Fruit fly (Drosophila melanogaster): ENCODE results near the gene CG42340.

The CG42340 gene

DNA sequence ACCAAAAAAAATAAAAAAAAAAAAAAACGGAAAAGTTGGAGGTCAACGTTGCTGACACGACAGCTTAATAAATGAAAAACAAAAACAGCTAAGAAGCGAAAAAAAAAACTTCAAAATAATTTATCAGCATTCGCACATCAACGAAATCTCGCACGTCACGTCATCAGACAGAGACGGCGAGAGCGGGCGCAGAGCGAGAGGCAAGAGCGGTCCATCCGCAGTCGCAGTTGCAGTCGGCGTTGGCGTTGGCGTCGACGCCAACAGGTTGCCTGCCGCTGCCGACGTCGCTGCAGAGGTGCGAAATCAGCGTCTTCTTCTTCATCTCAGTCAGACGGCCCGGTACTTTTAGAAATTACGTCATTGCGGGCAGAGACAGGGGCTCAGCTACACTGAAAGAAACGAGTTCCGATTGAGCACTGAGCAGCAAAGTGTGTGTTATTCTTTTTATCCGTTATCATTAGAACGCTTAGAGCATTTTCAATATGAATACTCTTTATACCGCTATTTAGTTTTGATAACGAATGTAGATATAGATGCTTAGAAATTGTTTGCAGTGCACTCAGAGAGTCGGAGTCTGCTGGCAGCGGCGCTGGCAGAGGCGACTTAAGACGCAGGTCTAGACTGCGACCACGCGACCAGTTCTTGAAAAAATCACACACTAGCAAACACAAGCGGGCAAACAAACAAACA, 25.4 kb upstream of the CG42340 start:
- peak; percentile 96 for TF ChIP-seq CG32006 (GFP tag; optimal IDR thresholded peaks at IDR 0.05)
- TF ChIP-seq fd85E (GFP tag; optimal IDR thresholded peaks at IDR 0.05) = peak; percentile 86
- TF ChIP-seq pdm3 (GFP tag; optimal IDR thresholded peaks at IDR 0.05) = peak; percentile 96
- TF ChIP-seq spab (GFP tag; optimal IDR thresholded peaks at IDR 0.05) = peak; percentile 92
- peak; percentile 93 for TF ChIP-seq CG4318 (GFP tag; optimal IDR thresholded peaks at IDR 0.05)
- TF ChIP-seq Eip75B (GFP tag; optimal IDR thresholded peaks at IDR 0.05) = peak; percentile 97
- TF ChIP-seq fkh (GFP tag; optimal IDR thresholded peaks at IDR 0.05) = peak; percentile 78
- peak; percentile 89 for TF ChIP-seq Ets21C (GFP tag; optimal IDR thresholded peaks at IDR 0.05)
- TF ChIP-seq dac (GFP tag; optimal IDR thresholded peaks at IDR 0.05) = peak; percentile 92
- TF ChIP-seq CG11902 (GFP tag; optimal IDR thresholded peaks at IDR 0.05) = peak; percentile 95
- TF ChIP-seq CG9139 (GFP tag; optimal IDR thresholded peaks at IDR 0.05) = peak; percentile 84
- TF ChIP-seq Gug (GFP tag; IDR thresholded peaks at IDR 0.05) = peak; percentile 98
- TF ChIP-seq CG8632 (GFP tag; optimal IDR thresholded peaks at IDR 0.05) = peak; percentile 91
- peak; percentile 91 to 93 for TF ChIP-seq ss (GFP tag; optimal IDR thresholded peaks at IDR 0.05)
- peak; percentile 93 for TF ChIP-seq fd59A (GFP tag; optimal IDR thresholded peaks at IDR 0.05)
- peak; percentile 98 for TF ChIP-seq CG15336 (GFP tag; IDR thresholded peaks at IDR 0.05)
- TF ChIP-seq CG6792 (GFP tag; optimal IDR thresholded peaks at IDR 0.05) = peak; percentile 95
- peak; percentile 94 for TF ChIP-seq CG11762 (GFP tag; optimal IDR thresholded peaks at IDR 0.05; ENCODE audit: insufficient read depth)
- TF ChIP-seq CG6163 (GFP tag; IDR thresholded peaks at IDR 0.05) = peak; percentile 99
- peak; percentile 99 for TF ChIP-seq Eip78C (GFP tag)
- peak; percentile 89 for TF ChIP-seq CG34406 (GFP tag; optimal IDR thresholded peaks at IDR 0.05)
- TF ChIP-seq salr (GFP tag; optimal IDR thresholded peaks at IDR 0.05) = peak; percentile 89 to 93
- TF ChIP-seq Blimp-1 (GFP tag; optimal IDR thresholded peaks at IDR 0.05) = peak; percentile 88
- peak; percentile 93 for TF ChIP-seq Smox (GFP tag; optimal IDR thresholded peaks at IDR 0.05)
- peak; percentile 95 for TF ChIP-seq Lpt (GFP tag; optimal IDR thresholded peaks at IDR 0.05)
- TF ChIP-seq CG8319 (GFP tag; optimal IDR thresholded peaks at IDR 0.05) = peak; percentile 94
- TF ChIP-seq CG3919 (GFP tag; optimal IDR thresholded peaks at IDR 0.05) = peak; percentile 99
- TF ChIP-seq Sox15 (GFP tag; optimal IDR thresholded peaks at IDR 0.05) = peak; percentile 91
- TF ChIP-seq Hr39 (GFP tag; optimal IDR thresholded peaks at IDR 0.05) = peak; percentile 95
- peak; percentile 95 for TF ChIP-seq CG3032 (tag; optimal IDR thresholded peaks at IDR 0.05)
- TF ChIP-seq OdsH (GFP tag; optimal IDR thresholded peaks at IDR 0.05) = peak; percentile 95
- peak; percentile 98 for TF ChIP-seq cyc (GFP tag; optimal IDR thresholded peaks at IDR 0.05)
- peak; percentile 96 for TF ChIP-seq lz (GFP tag; optimal IDR thresholded peaks at IDR 0.05)
- peak; percentile 96 for TF ChIP-seq CG7368 (GFP tag; optimal IDR thresholded peaks at IDR 0.05)
- TF ChIP-seq eg (GFP tag; IDR thresholded peaks at IDR 0.05) = peak; percentile 98
- TF ChIP-seq Sox14 (GFP tag; optimal IDR thresholded peaks at IDR 0.05) = peak; percentile 96
- TF ChIP-seq dsx (GFP tag; optimal IDR thresholded peaks at IDR 0.05; ENCODE audit: poor library complexity, severe bottlenecking) = peak; percentile 91
- TF ChIP-seq Ets96B (tag; optimal IDR thresholded peaks at IDR 0.05) = peak; percentile 94
- TF ChIP-seq acj6 (GFP tag; optimal IDR thresholded peaks at IDR 0.05) = peak; percentile 95
- TF ChIP-seq svp (GFP tag) = peak; percentile 97
- TF ChIP-seq CG1621 (tag; optimal IDR thresholded peaks at IDR 0.05) = peak; percentile 95
- TF ChIP-seq net (GFP tag; optimal IDR thresholded peaks at IDR 0.05) = peak; percentile 95
- peak; percentile 93 for TF ChIP-seq Hr4 (GFP tag; optimal IDR thresholded peaks at IDR 0.05)
- peak; percentile 89 for TF ChIP-seq CG16779 (tag; optimal IDR thresholded peaks at IDR 0.05)
- peak; percentile 95 for TF ChIP-seq achi (GFP tag; optimal IDR thresholded peaks at IDR 0.05)
- peak; percentile 95 for TF ChIP-seq esn (GFP tag; optimal IDR thresholded peaks at IDR 0.05)
- peak; percentile 96 for TF ChIP-seq CG10631 (GFP tag; optimal IDR thresholded peaks at IDR 0.05)
- TF ChIP-seq CG10669 (GFP tag; optimal IDR thresholded peaks at IDR 0.05) = peak; percentile 95
- TF ChIP-seq CG8119 (GFP tag; IDR thresholded peaks at IDR 0.05) = peak; percentile 98
- peak; percentile 96 for TF ChIP-seq CG6276 (GFP tag; optimal IDR thresholded peaks at IDR 0.05)
- peak; percentile 99 for TF ChIP-seq vri (GFP tag; optimal IDR thresholded peaks at IDR 0.05)
